Fruit fly (Drosophila melanogaster) whole organism, pupa: Measurements from ENCODE around the gene RhoGAP92B.

ENCODE experiments used
- CG10348 ChIP-seq: fragments of 200-800 bp; sonication (Bioruptor generic); IDR thresholded peaks from 2 replicates; pipeline ENCODE4 v1.3.6; 2022; ENCODE audit warnings: missing biosample characterization, missing genetic modification characterization
- CG12605 ChIP-seq: fragments of 200-800 bp; sonication (Bioruptor generic); IDR thresholded peaks from 2 replicates; pipeline ENCODE4 v1.3.6; 2022; ENCODE audit warnings: missing biosample characterization, missing genetic modification characterization
- CG13204 ChIP-seq: fragments of 200-800 bp; sonication (Bioruptor generic); optimal IDR thresholded peaks from 2 replicates; lab custom pipeline; 2018; ENCODE audit warnings: missing biosample characterization, mild to moderate bottlenecking, missing genetic modification characterization, moderate library complexity
- CG14655 ChIP-seq: fragments of 200-800 bp; sonication (Bioruptor generic); optimal IDR thresholded peaks from 3 replicates; lab custom pipeline; 2017; ENCODE audit warnings: mild to moderate bottlenecking, missing biosample characterization, missing genetic modification reagents, missing genetic modification characterization
- CG15710 ChIP-seq: fragments of 200-800 bp; sonication (Bioruptor generic); optimal IDR thresholded peaks from 2 replicates; lab custom pipeline; 2018; ENCODE audit warnings: missing biosample characterization, mild to moderate bottlenecking, missing genetic modification characterization, moderate library complexity
- CG17806 ChIP-seq: fragments of 200-800 bp; sonication (Bioruptor generic); optimal IDR thresholded peaks from 2 replicates; lab custom pipeline; 2018; ENCODE audit warnings: missing biosample characterization, mild to moderate bottlenecking, missing genetic modification characterization, moderate library complexity
- CG32121 ChIP-seq: fragments of 200-800 bp; sonication (Bioruptor generic); IDR thresholded peaks from 2 replicates; pipeline ENCODE4 v1.3.6; 2022; ENCODE audit warnings: missing biosample characterization, missing genetic modification characterization
- CG34367 ChIP-seq: fragments of 200-800 bp; sonication (Bioruptor generic); optimal IDR thresholded peaks from 2 replicates; lab custom pipeline; 2018; ENCODE audit warnings: missing biosample characterization, mild to moderate bottlenecking, missing genetic modification characterization
- CG4496 ChIP-seq: fragments of 200-800 bp; sonication (Bioruptor generic); IDR thresholded peaks from 3 replicates; pipeline ENCODE4 v1.3.6; 2022; ENCODE audit warnings: missing biosample characterization, missing genetic modification characterization
- CG8159 ChIP-seq: fragments of 200-800 bp; sonication (Bioruptor generic); optimal IDR thresholded peaks from 3 replicates; lab custom pipeline; 2018; ENCODE audit warnings: missing biosample characterization, mild to moderate bottlenecking, missing genetic modification characterization, moderate library complexity
- CG8301 ChIP-seq: fragments of 200-800 bp; sonication (Bioruptor generic); optimal IDR thresholded peaks from 2 replicates; lab custom pipeline; 2018; ENCODE audit warnings: missing biosample characterization, mild to moderate bottlenecking, missing genetic modification characterization
- CG9948 ChIP-seq: fragments of 200-800 bp; sonication (Bioruptor generic); optimal IDR thresholded peaks from 2 replicates; lab custom pipeline; 2018; ENCODE audit warnings: missing biosample characterization, mild to moderate bottlenecking, missing genetic modification characterization, moderate library complexity
- D1 ChIP-seq: fragments of 200-800 bp; sonication (Bioruptor generic); optimal IDR thresholded peaks from 2 replicates; lab custom pipeline; 2018; ENCODE audit warnings: missing biosample characterization, mild to moderate bottlenecking, missing genetic modification characterization, moderate library complexity
- EcR ChIP-seq: fragments of 200-800 bp; sonication (Bioruptor generic); optimal IDR thresholded peaks from 3 replicates; lab custom pipeline; 2019; ENCODE audit warnings: missing biosample characterization, missing genetic modification characterization, mild to moderate bottlenecking, moderate library complexity, missing genetic modification reagents
- Ets98B ChIP-seq: fragments of 200-800 bp; sonication (Bioruptor generic); IDR thresholded peaks from 2 replicates; pipeline ENCODE4 v1.3.6; 2022; ENCODE audit warnings: missing biosample characterization, missing genetic modification characterization
- Pif1A ChIP-seq: fragments of 200-800 bp; sonication (Bioruptor generic); optimal IDR thresholded peaks from 3 replicates; lab custom pipeline; 2016; ENCODE audit warnings: missing biosample characterization, missing genetic modification characterization
- Pif1B ChIP-seq: fragments of 200-800 bp; sonication (Bioruptor generic); optimal IDR thresholded peaks from 3 replicates; lab custom pipeline; 2016; ENCODE audit warnings: missing biosample characterization, missing genetic modification characterization
- Snoo ChIP-seq: fragments of 200-800 bp; sonication (Bioruptor generic); optimal IDR thresholded peaks from 3 replicates; lab custom pipeline; 2017; ENCODE audit warnings: missing biosample characterization, mild to moderate bottlenecking, missing genetic modification characterization, inconsistent platforms
- fd96Ca ChIP-seq: fragments of 200-800 bp; sonication (Bioruptor generic); IDR thresholded peaks from 3 replicates; pipeline ENCODE4 v1.3.6; 2022; ENCODE audit warnings: missing biosample characterization, missing genetic modification characterization
- gl ChIP-seq: fragments of 200-800 bp; sonication (Bioruptor generic); optimal IDR thresholded peaks from 2 replicates; lab custom pipeline; 2018; ENCODE audit warnings: missing biosample characterization, mild to moderate bottlenecking, missing genetic modification characterization
- rn ChIP-seq: fragments of 200-800 bp; sonication (Bioruptor generic); IDR thresholded peaks from 2 replicates; pipeline ENCODE4 v1.3.6; 2022; ENCODE audit warnings: missing biosample characterization, missing genetic modification characterization

RhoGAP92B gene

DNA sequence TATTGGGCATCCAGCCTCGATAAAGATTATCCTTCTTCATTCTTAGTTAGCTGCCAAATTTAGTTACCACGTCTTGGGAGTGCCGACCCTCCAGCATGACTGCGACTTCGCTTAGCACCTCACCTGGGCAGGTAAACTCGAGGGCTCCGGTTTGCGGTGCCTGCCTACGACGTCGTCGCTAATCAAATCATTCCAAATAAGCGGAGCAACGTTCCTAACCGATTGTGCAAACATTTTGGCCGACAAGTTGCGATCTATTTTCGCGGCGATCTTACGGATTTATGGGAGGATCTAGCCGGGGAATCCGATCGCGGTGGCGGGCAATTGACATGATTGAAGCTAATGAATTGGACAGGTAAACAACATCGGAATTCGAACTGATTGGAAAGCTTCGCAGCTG, 12.8 kb downstream of the RhoGAP92B start, which contains the start of gene CG4465:
TSS of gene CG4465 (minus strand) at position 101 of the 400 bp plus-strand sequence.
- no peak for TF ChIP-seq rn
- TF ChIP-seq CG14655, result no peak
- TF ChIP-seq CG8159 (tag; lab: Kevin White, UChicago), result no peak
- TF ChIP-seq EcR (GFP tag; lab: Kevin White, UChicago), result no peak
- TF ChIP-seq CG9948, result no peak
- no peak for TF ChIP-seq Snoo
- TF ChIP-seq CG8301 (tag; lab: Kevin White, UChicago), result no peak
- TF ChIP-seq CG17806, result no peak
- TF ChIP-seq CG10348, result no peak

DNA sequence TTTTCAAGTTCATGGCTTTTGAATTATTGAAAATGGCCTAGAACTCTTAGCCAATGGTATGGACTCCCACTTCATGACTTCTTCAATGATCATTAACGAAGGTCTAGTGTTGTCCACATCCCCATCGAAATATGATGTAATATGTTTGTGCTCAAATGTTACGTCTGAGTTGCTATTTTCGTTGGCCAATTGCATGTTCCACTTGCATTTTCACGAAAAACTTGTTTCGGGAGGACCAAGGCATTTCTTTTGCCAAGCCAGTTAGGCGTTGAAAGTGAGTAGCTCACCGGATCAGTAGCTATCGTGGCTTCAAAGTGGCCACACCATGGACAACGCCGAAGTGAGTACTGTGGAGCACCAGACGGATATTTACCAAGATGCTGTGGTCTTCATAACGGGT, 13.2 kb downstream of the RhoGAP92B start, which contains the start of gene CG4770:
TSS of gene CG4770 (plus strand) at position 301 of the 400 bp plus-strand sequence.
- no peak for TF ChIP-seq CG32121
- no peak for TF ChIP-seq CG8301 (tag; lab: Kevin White, UChicago)
- no peak for TF ChIP-seq CG17806
- TF ChIP-seq CG4496 (GFP tag; lab: Robert Waterston, UW), result no peak
- no peak for TF ChIP-seq CG12605 (GFP tag; lab: Robert Waterston, UW)
- no peak for TF ChIP-seq gl (tag; lab: Kevin White, UChicago)
- no peak for TF ChIP-seq CG34367 (tag; lab: Kevin White, UChicago)
- TF ChIP-seq fd96Ca (GFP tag; lab: Robert Waterston, UW), result no peak
- no peak for TF ChIP-seq rn
- TF ChIP-seq CG15710 (tag; lab: Kevin White, UChicago), result no peak
- no peak for TF ChIP-seq CG8159 (tag; lab: Kevin White, UChicago)
- TF ChIP-seq EcR (GFP tag; lab: Kevin White, UChicago), result no peak

DNA sequence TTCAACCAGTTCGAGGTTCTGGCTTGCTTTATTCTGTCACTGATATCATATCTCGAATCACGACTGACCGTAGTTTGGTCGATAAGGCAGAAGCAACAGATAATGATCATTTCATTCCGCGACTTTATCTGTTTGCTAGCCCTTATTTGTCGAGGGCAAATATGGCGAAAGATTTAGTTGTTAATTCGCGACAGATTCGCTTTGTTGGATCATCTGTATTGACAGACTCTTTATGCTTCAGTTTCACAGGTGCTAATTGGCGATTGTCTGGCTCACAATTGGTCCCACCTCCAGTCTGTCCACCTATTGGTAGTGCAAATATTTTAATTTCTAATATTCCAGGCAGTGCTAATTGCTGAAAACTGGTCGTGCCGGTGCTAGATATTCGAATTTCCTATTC, 19.4 kb downstream of the RhoGAP92B start:
- TF ChIP-seq EcR (GFP tag; lab: Kevin White, UChicago), result no peak
- TF ChIP-seq fd96Ca (GFP tag; lab: Robert Waterston, UW), result no peak
- TF ChIP-seq Pif1B (GFP tag; lab: Kevin White, UChicago), result peak; percentile 77
- no peak for TF ChIP-seq CG17806
- peak; percentile 41 for TF ChIP-seq CG34367 (tag; lab: Kevin White, UChicago)
- TF ChIP-seq Pif1A (GFP tag; lab: Kevin White, UChicago), result peak; percentile 83
- TF ChIP-seq gl (tag; lab: Kevin White, UChicago), result peak; percentile 63
- TF ChIP-seq Ets98B (GFP tag; lab: Robert Waterston, UW), result no peak
- TF ChIP-seq CG4496 (GFP tag; lab: Robert Waterston, UW), result no peak
- no peak for TF ChIP-seq CG8159 (tag; lab: Kevin White, UChicago)
- TF ChIP-seq CG9948, result no peak
- no peak for TF ChIP-seq CG14655
- no peak for TF ChIP-seq CG10348
- no peak for TF ChIP-seq CG13204
- no peak for TF ChIP-seq Snoo
- TF ChIP-seq rn, result no peak
- TF ChIP-seq CG15710 (tag; lab: Kevin White, UChicago), result no peak
- TF ChIP-seq CG32121, result no peak
- TF ChIP-seq, all 21 proteins: peak for 4

DNA sequence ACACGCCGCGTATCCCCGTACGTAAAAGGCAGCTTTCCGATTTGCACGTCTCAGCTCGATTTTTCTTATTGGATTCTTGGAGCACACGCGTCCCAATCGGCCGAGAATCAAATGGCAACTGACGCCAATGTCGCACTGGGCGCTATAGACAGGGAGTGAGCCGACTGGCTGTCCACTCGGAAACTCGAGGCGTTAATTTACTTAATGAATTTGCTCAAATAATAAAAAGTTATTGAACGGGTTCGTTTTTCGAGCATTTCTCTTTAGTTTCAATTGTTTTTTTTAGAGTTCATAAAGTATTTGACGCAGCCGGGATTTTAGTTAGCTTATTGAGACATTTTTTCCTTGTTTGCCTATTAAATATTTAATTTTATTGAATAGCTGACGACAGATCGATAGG, 20.3 kb downstream of the RhoGAP92B start, which contains the start of gene CG4462:
TSS of gene CG4462 (minus strand) at position 101 of the 400 bp plus-strand sequence.
- no peak for TF ChIP-seq Snoo
- no peak for TF ChIP-seq CG14655
- TF ChIP-seq CG8159 (tag; lab: Kevin White, UChicago), result no peak
- no peak for TF ChIP-seq D1 (tag; lab: Kevin White, UChicago)
- no peak for TF ChIP-seq Ets98B (GFP tag; lab: Robert Waterston, UW)
- TF ChIP-seq CG10348, result no peak
- no peak for TF ChIP-seq rn
- no peak for TF ChIP-seq CG9948

DNA sequence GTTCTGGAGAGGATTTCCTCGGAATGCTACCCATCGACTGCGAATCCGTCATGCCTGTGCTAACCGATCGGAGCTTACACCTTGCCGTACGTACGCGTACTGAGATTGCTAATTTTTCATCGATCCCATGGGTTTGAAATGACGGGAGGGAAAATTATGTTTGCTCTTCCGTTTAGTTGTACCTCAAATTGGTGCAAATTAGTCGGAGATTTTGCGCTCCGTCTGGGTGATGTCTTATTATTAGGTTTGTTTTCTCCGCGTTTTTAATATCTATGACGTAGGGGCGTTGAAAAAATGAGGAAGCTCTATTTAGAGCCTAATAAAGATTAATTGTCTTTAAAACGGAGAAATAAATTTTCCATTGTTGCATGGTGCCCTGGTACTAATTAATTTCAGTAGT, 23.6 kb downstream of the RhoGAP92B start, which contains the start of gene CG4459:
TSS of gene CG4459 (minus strand) at position 101 of the 400 bp plus-strand sequence.
- TF ChIP-seq EcR (GFP tag; lab: Kevin White, UChicago) (no peak), rn (no peak), CG14655 (no peak), CG8301 (tag; lab: Kevin White, UChicago) (no peak), Snoo (no peak), CG15710 (tag; lab: Kevin White, UChicago) (no peak), Pif1B (GFP tag; lab: Kevin White, UChicago) (no peak), CG9948 (no peak), CG4496 (GFP tag; lab: Robert Waterston, UW) (no peak), Pif1A (GFP tag; lab: Kevin White, UChicago) (no peak), CG13204 (no peak), CG10348 (no peak), Ets98B (GFP tag; lab: Robert Waterston, UW) (no peak)

DNA sequence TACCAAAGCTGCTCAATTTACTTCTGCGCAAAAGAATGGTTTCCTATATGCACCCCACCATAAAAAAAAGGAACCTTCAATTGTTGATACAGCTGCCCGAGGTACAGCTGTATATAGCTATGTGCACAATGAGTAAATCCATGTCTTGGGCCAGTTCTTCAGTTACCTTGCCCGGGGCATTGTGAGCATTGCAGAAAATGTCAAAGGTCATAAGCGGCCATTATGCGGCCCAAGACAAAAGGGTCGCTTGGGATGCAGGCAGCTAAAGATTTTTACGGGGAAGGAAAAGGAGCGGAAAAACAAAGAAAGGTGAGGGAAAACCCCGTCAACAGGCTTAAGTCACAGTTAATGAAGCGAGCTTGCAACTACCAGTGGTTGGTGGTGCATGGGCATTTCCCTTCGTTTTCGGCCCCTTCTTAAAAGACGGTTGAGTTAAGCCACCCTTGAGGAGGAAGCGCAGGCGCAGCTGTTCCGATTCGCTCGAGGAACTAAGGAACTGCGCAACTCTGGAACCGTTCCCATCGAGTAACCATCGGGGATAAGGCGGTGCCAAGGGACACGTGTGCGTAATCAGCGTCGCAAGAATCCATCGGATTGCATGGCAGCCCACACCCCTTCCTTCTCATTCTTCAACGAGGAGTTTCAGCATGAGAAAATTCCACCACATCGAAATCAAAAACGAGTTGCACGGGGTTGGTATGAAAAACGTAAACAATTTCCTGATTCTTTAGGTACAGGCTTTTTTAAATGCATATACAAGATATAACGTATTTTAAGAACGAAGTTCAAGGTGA, 26.1 kb downstream of the RhoGAP92B start:
- TF ChIP-seq CG15710 (tag; lab: Kevin White, UChicago) (no peak), Ets98B (GFP tag; lab: Robert Waterston, UW) (no peak), gl (tag; lab: Kevin White, UChicago) (no peak), CG34367 (tag; lab: Kevin White, UChicago) (no peak), CG4496 (GFP tag; lab: Robert Waterston, UW) (no peak), CG14655 (no peak), fd96Ca (GFP tag; lab: Robert Waterston, UW) (no peak), CG8159 (tag; lab: Kevin White, UChicago) (no peak), CG32121 (no peak), EcR (GFP tag; lab: Kevin White, UChicago) (no peak), CG10348 (no peak), CG9948 (no peak), CG17806 (no peak), CG13204 (no peak)
